Fruit fly (Drosophila melanogaster) whole organism, embryonic: ENCODE results near the gene Rtca.

Source experiments
- Adf1 ChIP-seq: fragments of 200-800 bp; sonication (Bioruptor generic); IDR thresholded peaks from 2 replicates; pipeline ENCODE4 v1.3.6; 2022; ENCODE audit warnings: missing biosample characterization, missing genetic modification characterization
- Bteb2 ChIP-seq: fragments of 200-800 bp; sonication (Bioruptor generic); optimal IDR thresholded peaks from 2 replicates; lab custom pipeline; 2016; ENCODE audit warnings: missing biosample characterization, missing genetic modification characterization
- CG10366 ChIP-seq: fragments of 200-800 bp; sonication (Bioruptor generic); IDR thresholded peaks from 2 replicates; pipeline ENCODE4 v1.3.6; 2022; ENCODE audit warnings: missing biosample characterization, missing genetic modification characterization
- CG10565 ChIP-seq: fragments of 200-800 bp; sonication (Bioruptor generic); optimal IDR thresholded peaks from 3 replicates; lab custom pipeline; 2016; ENCODE audit warnings: missing biosample characterization, mild to moderate bottlenecking, missing genetic modification characterization
- CG10959 ChIP-seq: fragments of 200-800 bp; sonication (Bioruptor generic); IDR thresholded peaks from 2 replicates; pipeline ENCODE4 v1.3.6; 2022; ENCODE audit warnings: missing biosample characterization, missing genetic modification characterization
- CG11723 ChIP-seq: fragments of 200-800 bp; sonication (Bioruptor generic); optimal IDR thresholded peaks from 2 replicates; lab custom pipeline; 2017; ENCODE audit warnings: missing biosample characterization, mild to moderate bottlenecking, missing genetic modification characterization
- CG12236 ChIP-seq: fragments of 200-800 bp; sonication (Bioruptor generic); optimal IDR thresholded peaks from 2 replicates; lab custom pipeline; 2016; ENCODE audit warnings: missing biosample characterization, missing genetic modification characterization
- CG12391 ChIP-seq: fragments of 200-800 bp; sonication (Bioruptor generic); optimal IDR thresholded peaks from 3 replicates; lab custom pipeline; 2018; ENCODE audit warnings: missing biosample characterization, mild to moderate bottlenecking, missing genetic modification characterization, moderate library complexity
- CG12942 ChIP-seq: fragments of 200-800 bp; sonication (Bioruptor generic); optimal IDR thresholded peaks from 3 replicates; lab custom pipeline; 2016; ENCODE audit warnings: missing biosample characterization, missing genetic modification characterization
- CG14710 ChIP-seq: fragments of 200-800 bp; sonication (Bioruptor generic); optimal IDR thresholded peaks from 3 replicates; lab custom pipeline; 2019; ENCODE audit warnings: missing biosample characterization, mild to moderate bottlenecking, missing genetic modification characterization, moderate library complexity
- CG15011 ChIP-seq: fragments of 200-800 bp; sonication (Bioruptor generic); optimal IDR thresholded peaks from 3 replicates; lab custom pipeline; 2018; ENCODE audit warnings: missing biosample characterization, mild to moderate bottlenecking, missing genetic modification characterization
- CG1647 ChIP-seq: fragments of 200-800 bp; sonication (Bioruptor generic); optimal IDR thresholded peaks from 3 replicates; lab custom pipeline; 2016; ENCODE audit warnings: missing biosample characterization, missing genetic modification characterization
- CG16815 ChIP-seq: fragments of 200-800 bp; sonication (Bioruptor generic); optimal IDR thresholded peaks from 3 replicates; lab custom pipeline; 2017; ENCODE audit warnings: missing biosample characterization, mild to moderate bottlenecking, missing genetic modification characterization
- CG17359 ChIP-seq: fragments of 200-800 bp; sonication (Bioruptor generic); optimal IDR thresholded peaks from 3 replicates; lab custom pipeline; 2018; ENCODE audit warnings: missing biosample characterization, mild to moderate bottlenecking, missing genetic modification characterization, moderate library complexity
- CG17829 ChIP-seq: fragments of 200-800 bp; optimal IDR thresholded peaks from 2 replicates; lab custom pipeline; 2019; ENCODE audit warnings: missing biosample characterization, mild to moderate bottlenecking, missing genetic modification characterization, moderate library complexity
- CG18599 ChIP-seq: fragments of 200-800 bp; sonication (Bioruptor generic); optimal IDR thresholded peaks from 3 replicates; lab custom pipeline; 2017; ENCODE audit warnings: missing biosample characterization, missing genetic modification characterization, mild to moderate bottlenecking, moderate library complexity, missing genetic modification reagents
- CG31224 ChIP-seq: fragments of 200-800 bp; sonication (Bioruptor generic); IDR thresholded peaks from 2 replicates; pipeline ENCODE4 v1.3.6; 2022; ENCODE audit warnings: missing biosample characterization, missing genetic modification characterization
- CG31365 ChIP-seq: fragments of 200-800 bp; sonication (Bioruptor generic); optimal IDR thresholded peaks from 2 replicates; lab custom pipeline; 2018; ENCODE audit warnings: missing biosample characterization, mild to moderate bottlenecking, missing genetic modification characterization
- CG32532 ChIP-seq: fragments of 200-800 bp; sonication (Bioruptor generic); IDR thresholded peaks from 2 replicates; pipeline ENCODE4 v1.3.6; 2022; ENCODE audit warnings: missing biosample characterization, missing genetic modification characterization
- CG32772 ChIP-seq: fragments of 200-800 bp; sonication (Bioruptor generic); IDR thresholded peaks from 2 replicates; pipeline ENCODE4 v1.3.6; 2022; ENCODE audit warnings: missing biosample characterization, missing genetic modification characterization
- CG3407 ChIP-seq: fragments of 200-800 bp; sonication (Bioruptor generic); optimal IDR thresholded peaks from 2 replicates; lab custom pipeline; 2018; ENCODE audit warnings: missing biosample characterization, mild to moderate bottlenecking, missing genetic modification characterization
- CG3838 ChIP-seq: fragments of 200-800 bp; sonication (Bioruptor generic); optimal IDR thresholded peaks from 3 replicates; lab custom pipeline; 2016; ENCODE audit warnings: missing biosample characterization, missing genetic modification characterization
- CG6689 ChIP-seq: fragments of 200-800 bp; sonication (Bioruptor generic); IDR thresholded peaks from 2 replicates; pipeline ENCODE4 v1.3.6; 2022; ENCODE audit warnings: missing biosample characterization, missing genetic modification characterization
- CG7372 ChIP-seq: fragments of 200-800 bp; sonication (Bioruptor generic); IDR thresholded peaks from 2 replicates; pipeline ENCODE4 v1.3.6; 2022; ENCODE audit warnings: missing biosample characterization, missing genetic modification characterization
- CG8478 ChIP-seq: fragments of >200 bp; optimal IDR thresholded peaks from 2 replicates; lab custom pipeline; 2018
- Chrac-16 ChIP-seq: fragments of 200-800 bp; sonication (Bioruptor generic); optimal IDR thresholded peaks from 3 replicates; lab custom pipeline; 2016; ENCODE audit warnings: missing biosample characterization, missing genetic modification characterization
- Ets97D ChIP-seq: fragments of 200-800 bp; sonication (Bioruptor generic); optimal IDR thresholded peaks from 3 replicates; lab custom pipeline; 2016; ENCODE audit warnings: missing biosample characterization, missing genetic modification characterization
- Mrtf ChIP-seq: fragments of 200-800 bp; sonication (Bioruptor generic); IDR thresholded peaks from 3 replicates; pipeline ENCODE4 v1.3.6; 2022; ENCODE audit warnings: missing biosample characterization, missing genetic modification characterization
- Oli ChIP-seq: fragments of 200-800 bp; sonication (Bioruptor generic); optimal IDR thresholded peaks from 2 replicates; lab custom pipeline; 2018; ENCODE audit warnings: missing biosample characterization, mild to moderate bottlenecking, missing genetic modification characterization, moderate library complexity
- Optix ChIP-seq: fragments of 200-800 bp; sonication (Bioruptor generic); IDR thresholded peaks from 3 replicates; pipeline ENCODE4 v1.3.6; 2022; ENCODE audit warnings: missing biosample characterization, missing genetic modification characterization
- Sry-β ChIP-seq: fragments of 200-800 bp; sonication (Bioruptor generic); optimal IDR thresholded peaks from 2 replicates; lab custom pipeline; 2018; ENCODE audit warnings: missing biosample characterization, mild to moderate bottlenecking, missing genetic modification characterization, moderate library complexity
- Taf1 ChIP-seq: fragments of 200-800 bp; sonication (Bioruptor generic); IDR thresholded peaks from 2 replicates; pipeline ENCODE4 v1.3.6; 2022; ENCODE audit warnings: missing biosample characterization, missing genetic modification characterization
- Xrp1 ChIP-seq: fragments of 200-800 bp; sonication (Bioruptor generic); IDR thresholded peaks from 2 replicates; pipeline ENCODE4 v1.3.6; 2022; ENCODE audit warnings: missing biosample characterization, missing genetic modification characterization
- ac ChIP-seq: fragments of 200-800 bp; sonication (Bioruptor generic); optimal IDR thresholded peaks from 3 replicates; lab custom pipeline; 2017; ENCODE audit warnings: missing biosample characterization, mild to moderate bottlenecking, missing genetic modification characterization
- bbx ChIP-seq: fragments of 200-800 bp; sonication (Bioruptor generic); IDR thresholded peaks from 2 replicates; pipeline ENCODE4 v1.3.6; 2022; ENCODE audit warnings: missing biosample characterization, missing genetic modification characterization; ENCODE audit not compliant: partially characterized antibody
- bigmax ChIP-seq: fragments of 200-800 bp; sonication (Bioruptor generic); optimal IDR thresholded peaks from 2 replicates; lab custom pipeline; 2018; ENCODE audit warnings: missing biosample characterization, mild to moderate bottlenecking, missing genetic modification characterization
- dm ChIP-seq: fragments of 200-800 bp; sonication (Bioruptor generic); optimal IDR thresholded peaks from 3 replicates; lab custom pipeline; 2016; ENCODE audit warnings: missing biosample characterization, missing genetic modification characterization
- fd96Cb ChIP-seq: fragments of 200-800 bp; sonication (Bioruptor generic); optimal IDR thresholded peaks from 2 replicates; lab custom pipeline; 2018; ENCODE audit warnings: missing biosample characterization, mild to moderate bottlenecking, missing genetic modification characterization, moderate library complexity
- fu2 ChIP-seq: fragments of 200-800 bp; sonication (Bioruptor generic); optimal IDR thresholded peaks from 2 replicates; lab custom pipeline; 2016; ENCODE audit warnings: missing biosample characterization, missing genetic modification characterization
- gsb ChIP-seq: fragments of 200-800 bp; sonication (Bioruptor generic); IDR thresholded peaks from 2 replicates; pipeline ENCODE4 v1.3.6; 2022; ENCODE audit warnings: missing biosample characterization, missing genetic modification characterization
- kni ChIP-seq: fragments of 200-800 bp; sonication (Bioruptor generic); optimal IDR thresholded peaks from 3 replicates; lab custom pipeline; 2017; ENCODE audit warnings: mild to moderate bottlenecking, missing biosample characterization, missing genetic modification reagents, missing genetic modification characterization
- lmd ChIP-seq: fragments of 200-800 bp; sonication (Bioruptor generic); IDR thresholded peaks from 2 replicates; pipeline ENCODE4 v1.3.6; 2022; ENCODE audit warnings: missing biosample characterization, missing genetic modification characterization
- repo ChIP-seq: fragments of 200-800 bp; sonication (Bioruptor generic); optimal IDR thresholded peaks from 2 replicates; lab custom pipeline; 2016; ENCODE audit warnings: missing biosample characterization, missing genetic modification characterization
- sc ChIP-seq, 3 experiments: fragments of >200 bp in 2 of 3; fragments of 200-800 bp in 1 of 3; sonication (Bioruptor generic) in 1 of 3; optimal IDR thresholded peaks; 2 replicates in 2 of 3; 3 replicates in 1 of 3; lab custom pipeline; 2017; ENCODE audit warnings: mild to moderate bottlenecking in 1 of 3, missing biosample characterization in 1 of 3, missing genetic modification characterization in 1 of 3, missing genetic modification reagents in 1 of 3
- sim ChIP-seq: fragments of 200-800 bp; sonication (Bioruptor generic); IDR thresholded peaks from 2 replicates; pipeline ENCODE4 v1.3.6; 2022; ENCODE audit warnings: missing biosample characterization, missing genetic modification characterization
- so ChIP-seq: fragments of 200-800 bp; sonication (Bioruptor generic); IDR thresholded peaks from 3 replicates; pipeline ENCODE4 v1.3.6; 2022; ENCODE audit warnings: missing biosample characterization, missing genetic modification characterization
- sug ChIP-seq: fragments of 200-800 bp; optimal IDR thresholded peaks from 2 replicates; lab custom pipeline; 2019; ENCODE audit warnings: missing biosample characterization, mild to moderate bottlenecking, missing genetic modification characterization, moderate library complexity
- tap ChIP-seq: fragments of 200-800 bp; optimal IDR thresholded peaks from 3 replicates; lab custom pipeline; 2019; ENCODE audit warnings: missing biosample characterization, mild to moderate bottlenecking, missing genetic modification characterization, moderate library complexity
- trh ChIP-seq: fragments of 200-800 bp; sonication (Bioruptor generic); optimal IDR thresholded peaks from 2 replicates; lab custom pipeline; 2016; ENCODE audit warnings: missing biosample characterization, missing genetic modification characterization

Rtca gene

dm6 chrX:2050070-2050899 is 21.9 kb upstream of the Rtca start, which contains the start of gene moody (continued):
- TF ChIP-seq CG15011 (GFP tag; lab: Kevin White, UChicago) (peak; percentile 90), CG6689 (GFP tag; lab: Robert Waterston, UW) (peak; percentile 95), sc (optimal IDR thresholded peaks at IDR 0.05; lab: Kevin White, UChicago) (no peak), sc (GFP tag; optimal IDR thresholded peaks at IDR 0.05; lab: Kevin White, UChicago) (peak; percentile 83), Optix (GFP tag; lab: Robert Waterston, UW) (peak; percentile 97), Mrtf (peak; percentile 99), sug (tag; lab: Kevin White, UChicago) (peak; percentile 97), CG10366 (GFP tag; lab: Robert Waterston, UW) (peak; percentile 99), CG17829 (tag; lab: Kevin White, UChicago) (peak; percentile 95), CG7372 (peak; percentile 98), CG16815 (GFP tag; lab: Kevin White, UChicago) (peak; percentile 95), CG12942 (GFP tag; lab: Kevin White, UChicago) (peak; percentile 98), Bteb2 (GFP tag; lab: Kevin White, UChicago) (peak; percentile 97), sim (peak; percentile 95), bigmax (GFP tag; lab: Kevin White, UChicago) (peak; percentile 62), CG31224 (GFP tag; lab: Robert Waterston, UW) (peak; percentile 96), lmd (peak; percentile 99), Ets97D (GFP tag; lab: Kevin White, UChicago) (peak; percentile 86), CG3407 (GFP tag; lab: Kevin White, UChicago) (peak; percentile 88), repo (peak; percentile 96), Xrp1 (GFP tag; lab: Robert Waterston, UW) (peak; percentile 98), CG31365 (tag; lab: Kevin White, UChicago) (peak; percentile 93), fu2 (GFP tag; lab: Kevin White, UChicago) (peak; percentile 96), CG10565 (GFP tag; lab: Kevin White, UChicago) (peak; percentile 70), Taf1 (GFP tag; lab: Robert Waterston, UW) (peak; percentile 98), fd96Cb (tag; lab: Kevin White, UChicago) (peak; percentile 91), CG10959 (GFP tag; lab: Robert Waterston, UW) (peak; percentile 96), dm (GFP tag; lab: Kevin White, UChicago) (peak; percentile 94), Adf1 (peak; percentile 91), CG3838 (GFP tag; lab: Kevin White, UChicago) (peak; percentile 83), CG12391 (tag; lab: Kevin White, UChicago) (peak; percentile 95), CG14710 (peak; percentile 79), CG11723 (GFP tag; lab: Kevin White, UChicago) (peak; percentile 97), CG8478 (lab: Kevin White, UChicago) (peak; percentile 50), Oli (tag; lab: Kevin White, UChicago) (peak; percentile 93), Sry-β (GFP tag; lab: Kevin White, UChicago) (no peak), CG32772 (peak; percentile 98), ac (peak; percentile 57), CG17359 (peak; percentile 97), gsb (GFP tag; lab: Robert Waterston, UW) (peak; percentile 98), kni (GFP tag; lab: Kevin White, UChicago) (peak; percentile 93), CG18599 (GFP tag; lab: Kevin White, UChicago) (peak; percentile 99), CG12236 (GFP tag; lab: Kevin White, UChicago) (peak; percentile 88), CG1647 (GFP tag; lab: Kevin White, UChicago) (peak; percentile 94), tap (peak; percentile 94), trh (GFP tag; lab: Kevin White, UChicago) (peak; percentile 78), CG32532 (GFP tag; lab: Robert Waterston, UW) (peak; percentile 99), bbx (GFP tag; lab: Robert Waterston, UW) (no peak), so (peak; percentile 98), Chrac-16 (peak; percentile 98)
